Fruit fly (Drosophila melanogaster) whole organism, embryonic: ENCODE results near the gene CG9150.
A peak's percentile ranks its signal among the peaks of the same experiment; 100 is the strongest.

Experiments
- Adf1 ChIP-seq: fragments of 200-800 bp; sonication (Bioruptor generic); IDR thresholded peaks from 2 replicates; pipeline ENCODE4 v1.3.6; 2022; ENCODE audit warnings: missing biosample characterization, missing genetic modification characterization
- Atf6 ChIP-seq: fragments of 200-800 bp; sonication (Bioruptor generic); IDR thresholded peaks from 2 replicates; pipeline ENCODE4 v1.3.6; 2022; ENCODE audit warnings: missing biosample characterization, missing genetic modification characterization
- B-H1 ChIP-seq: fragments of 200-800 bp; sonication (Bioruptor generic); IDR thresholded peaks from 3 replicates; pipeline ENCODE4 v1.3.6; 2022; ENCODE audit warnings: missing biosample characterization, missing genetic modification characterization
- Bdp1 ChIP-seq: fragments of 200-800 bp; sonication (Bioruptor generic); optimal IDR thresholded peaks from 3 replicates; lab custom pipeline; 2016; ENCODE audit warnings: missing biosample characterization, missing genetic modification characterization
- CG10321 ChIP-seq: fragments of 200-800 bp; sonication (Bioruptor generic); IDR thresholded peaks from 2 replicates; pipeline ENCODE4 v1.3.6; 2022; ENCODE audit warnings: missing biosample characterization, missing genetic modification characterization
- CG12299 ChIP-seq: fragments of 200-800 bp; sonication (Bioruptor generic); optimal IDR thresholded peaks from 2 replicates; lab custom pipeline; 2018; ENCODE audit warnings: missing biosample characterization, mild to moderate bottlenecking, missing genetic modification characterization
- CG14050 ChIP-seq: fragments of 200-800 bp; sonication (Bioruptor generic); IDR thresholded peaks from 3 replicates; pipeline ENCODE4 v1.3.6; 2022; ENCODE audit warnings: missing biosample characterization, missing genetic modification characterization
- CG15601 ChIP-seq: fragments of 200-800 bp; sonication (Bioruptor generic); optimal IDR thresholded peaks from 3 replicates; lab custom pipeline; 2019; ENCODE audit warnings: missing biosample characterization, mild to moderate bottlenecking, missing genetic modification characterization, moderate library complexity
- CG1647 ChIP-seq: fragments of 200-800 bp; sonication (Bioruptor generic); optimal IDR thresholded peaks from 3 replicates; lab custom pipeline; 2016; ENCODE audit warnings: missing biosample characterization, missing genetic modification characterization
- CG17186 ChIP-seq: fragments of 200-800 bp; sonication (Bioruptor generic); optimal IDR thresholded peaks from 3 replicates; lab custom pipeline; 2017; ENCODE audit warnings: missing biosample characterization, missing genetic modification reagents, missing genetic modification characterization
- CG18262 ChIP-seq: fragments of 200-800 bp; optimal IDR thresholded peaks from 3 replicates; lab custom pipeline; 2019; ENCODE audit warnings: missing biosample characterization, mild to moderate bottlenecking, missing genetic modification characterization, moderate library complexity
- CG1832 ChIP-seq: fragments of 200-800 bp; sonication (Bioruptor generic); optimal IDR thresholded peaks from 2 replicates; lab custom pipeline; 2017; ENCODE audit warnings: missing biosample characterization, mild to moderate bottlenecking, missing genetic modification characterization, inconsistent platforms
- CG3065 ChIP-seq: fragments of 200-800 bp; sonication (Bioruptor generic); optimal IDR thresholded peaks from 2 replicates; lab custom pipeline; 2016; ENCODE audit warnings: missing biosample characterization, missing genetic modification characterization
- CG3281 ChIP-seq: fragments of 200-800 bp; sonication (Bioruptor generic); optimal IDR thresholded peaks from 3 replicates; lab custom pipeline; 2017; ENCODE audit warnings: missing biosample characterization, mild to moderate bottlenecking, missing genetic modification characterization
- CG42726 ChIP-seq: fragments of 200-800 bp; sonication (Bioruptor generic); IDR thresholded peaks from 2 replicates; pipeline ENCODE4 v1.3.6; 2022; ENCODE audit warnings: missing biosample characterization, missing genetic modification characterization; ENCODE audit not compliant: partially characterized antibody
- CG5245 ChIP-seq: fragments of 200-800 bp; sonication (Bioruptor generic); optimal IDR thresholded peaks from 3 replicates; lab custom pipeline; 2016; ENCODE audit warnings: missing biosample characterization, missing genetic modification characterization
- CG6689 ChIP-seq: fragments of 200-800 bp; sonication (Bioruptor generic); IDR thresholded peaks from 2 replicates; pipeline ENCODE4 v1.3.6; 2022; ENCODE audit warnings: missing biosample characterization, missing genetic modification characterization
- CG7839 ChIP-seq: fragments of 200-800 bp; sonication (Bioruptor generic); optimal IDR thresholded peaks from 3 replicates; lab custom pipeline; 2018; ENCODE audit warnings: missing biosample characterization, mild to moderate bottlenecking, missing genetic modification characterization, moderate library complexity
- CG7987 ChIP-seq: fragments of 200-800 bp; sonication (Bioruptor generic); optimal IDR thresholded peaks from 2 replicates; lab custom pipeline; 2018; ENCODE audit warnings: missing biosample characterization, mild to moderate bottlenecking, missing genetic modification characterization, moderate library complexity
- CG8388 ChIP-seq: fragments of 200-800 bp; sonication (Bioruptor generic); optimal IDR thresholded peaks from 2 replicates; lab custom pipeline; 2019; ENCODE audit warnings: missing biosample characterization, mild to moderate bottlenecking, missing genetic modification characterization, moderate library complexity
- CG8765 ChIP-seq: fragments of 200-800 bp; sonication (Bioruptor generic); IDR thresholded peaks from 2 replicates; pipeline ENCODE4 v1.3.6; 2022; ENCODE audit warnings: missing biosample characterization, missing genetic modification characterization
- CG8924 ChIP-seq: fragments of 200-800 bp; optimal IDR thresholded peaks from 3 replicates; lab custom pipeline; 2019; ENCODE audit warnings: missing biosample characterization, mild to moderate bottlenecking, missing genetic modification characterization, moderate library complexity
- CHES-1-like ChIP-seq: fragments of 200-800 bp; sonication (Bioruptor generic); optimal IDR thresholded peaks from 2 replicates; lab custom pipeline; 2016; ENCODE audit warnings: missing biosample characterization, missing genetic modification characterization
- E2f2 ChIP-seq: fragments of 200-800 bp; sonication (Bioruptor generic); IDR thresholded peaks from 2 replicates; pipeline ENCODE4 v1.3.6; 2022; ENCODE audit warnings: missing biosample characterization, missing genetic modification characterization
- GATAe ChIP-seq: fragments of 200-800 bp; sonication (Bioruptor generic); conservative IDR thresholded peaks from 2 replicates; pipeline ENCODE4 v1.3.6; 2022; ENCODE audit warnings: missing biosample characterization, missing genetic modification characterization
- Hr39 ChIP-seq: fragments of >200 bp; optimal IDR thresholded peaks from 2 replicates; lab custom pipeline; 2017
- Hr78 ChIP-seq, 2 experiments: fragments of 200-800 bp in 1 of 2; fragments of >200 bp in 1 of 2; sonication (Bioruptor generic) in 1 of 2; optimal IDR thresholded peaks; 2 replicates each; lab custom pipeline; 2017 to 2019; ENCODE audit warnings: missing biosample characterization in 2 of 2, missing genetic modification characterization in 2 of 2, mild to moderate bottlenecking in 1 of 2, moderate library complexity in 1 of 2
- NFAT ChIP-seq: fragments of 200-800 bp; sonication (Bioruptor generic); IDR thresholded peaks from 2 replicates; pipeline ENCODE4 v1.3.6; 2022; ENCODE audit warnings: missing biosample characterization, missing genetic modification characterization
- Oli ChIP-seq: fragments of 200-800 bp; sonication (Bioruptor generic); optimal IDR thresholded peaks from 2 replicates; lab custom pipeline; 2018; ENCODE audit warnings: missing biosample characterization, mild to moderate bottlenecking, missing genetic modification characterization, moderate library complexity
- Poxn ChIP-seq: fragments of 200-800 bp; sonication (Bioruptor generic); IDR thresholded peaks from 2 replicates; pipeline ENCODE4 v1.3.6; 2022; ENCODE audit warnings: missing biosample characterization, missing genetic modification characterization
- Rfx ChIP-seq: fragments of 200-800 bp; sonication (Bioruptor generic); IDR thresholded peaks from 2 replicates; pipeline ENCODE4 v1.3.6; 2022; ENCODE audit warnings: missing biosample characterization, missing genetic modification characterization
- Rx ChIP-seq: fragments of 200-800 bp; sonication (Bioruptor generic); IDR thresholded peaks from 2 replicates; pipeline ENCODE4 v1.3.6; 2022; ENCODE audit warnings: missing biosample characterization, missing genetic modification characterization
- Usf ChIP-seq: fragments of 200-800 bp; sonication (Bioruptor generic); optimal IDR thresholded peaks from 2 replicates; lab custom pipeline; 2017; ENCODE audit warnings: missing genotype, missing biosample characterization, missing genetic modification characterization
- Xbp1 ChIP-seq: fragments of 200-800 bp; sonication (Bioruptor generic); optimal IDR thresholded peaks from 3 replicates; lab custom pipeline; 2016; ENCODE audit warnings: missing biosample characterization, mild to moderate bottlenecking, missing genetic modification characterization
- al ChIP-seq: fragments of 200-800 bp; sonication (Bioruptor generic); IDR thresholded peaks from 2 replicates; pipeline ENCODE4 v1.3.6; 2022; ENCODE audit warnings: missing biosample characterization, missing genetic modification characterization
- ci ChIP-seq: fragments of 200-800 bp; sonication (Bioruptor generic); IDR thresholded peaks from 3 replicates; pipeline ENCODE4 v1.3.6; 2022; ENCODE audit warnings: missing biosample characterization, missing genetic modification characterization
- da ChIP-seq: fragments of 200-800 bp; sonication (Bioruptor generic); optimal IDR thresholded peaks from 2 replicates; lab custom pipeline; 2016; ENCODE audit warnings: missing biosample characterization, missing genetic modification characterization
- disco-r ChIP-seq: fragments of 200-800 bp; sonication (Bioruptor generic); optimal IDR thresholded peaks from 2 replicates; lab custom pipeline; 2016; ENCODE audit warnings: missing biosample characterization, missing genetic modification characterization
- fd3F ChIP-seq: fragments of 200-800 bp; sonication (Bioruptor generic); optimal IDR thresholded peaks from 2 replicates; lab custom pipeline; 2018; ENCODE audit warnings: missing biosample characterization, mild to moderate bottlenecking, missing genetic modification characterization, moderate library complexity
- ftz-f1 ChIP-seq: fragments of 200-800 bp; sonication (Bioruptor generic); optimal IDR thresholded peaks from 2 replicates; lab custom pipeline; 2016; ENCODE audit warnings: missing biosample characterization, missing genetic modification characterization
- gsb-n ChIP-seq: fragments of 200-800 bp; sonication (Bioruptor generic); optimal IDR thresholded peaks from 3 replicates; lab custom pipeline; 2018; ENCODE audit warnings: missing biosample characterization, mild to moderate bottlenecking, missing genetic modification characterization
- gt ChIP-seq: fragments of 200-800 bp; sonication (Bioruptor generic); IDR thresholded peaks from 2 replicates; pipeline ENCODE4 v1.3.6; 2022; ENCODE audit warnings: missing biosample characterization, missing genetic modification characterization
- jigr1 ChIP-seq: fragments of 200-800 bp; sonication (Bioruptor generic); IDR thresholded peaks from 3 replicates; pipeline ENCODE4 v1.3.6; 2022; ENCODE audit warnings: missing biosample characterization, missing genetic modification characterization
- otp ChIP-seq: fragments of 200-800 bp; sonication (Bioruptor generic); IDR thresholded peaks from 3 replicates; pipeline ENCODE4, ENCODE4 v1.3.6; 2022; ENCODE audit warnings: missing biosample characterization, missing genetic modification characterization
- phol ChIP-seq: fragments of 200-800 bp; sonication (Bioruptor generic); optimal IDR thresholded peaks from 3 replicates; lab custom pipeline; 2018; ENCODE audit warnings: missing biosample characterization, mild to moderate bottlenecking, missing genetic modification characterization, moderate library complexity
- slp2 ChIP-seq: fragments of 200-800 bp; sonication (Bioruptor generic); optimal IDR thresholded peaks from 2 replicates; lab custom pipeline; 2016; ENCODE audit warnings: missing biosample characterization, missing genetic modification characterization
- sob ChIP-seq: fragments of 200-800 bp; sonication (Bioruptor generic); IDR thresholded peaks from 2 replicates; pipeline ENCODE4 v1.3.6; 2022; ENCODE audit warnings: missing biosample characterization, missing genetic modification characterization
- tna ChIP-seq: fragments of 200-800 bp; sonication (Bioruptor generic); IDR thresholded peaks from 2 replicates; pipeline ENCODE4 v1.3.6; 2022; ENCODE audit warnings: missing biosample characterization, missing genetic modification characterization; ENCODE audit not compliant: partially characterized antibody
- wek ChIP-seq: fragments of 200-800 bp; sonication (Bioruptor generic); optimal IDR thresholded peaks from 3 replicates; lab custom pipeline; 2018; ENCODE audit warnings: missing biosample characterization, mild to moderate bottlenecking, missing genetic modification characterization, moderate library complexity
- wor ChIP-seq: fragments of 200-800 bp; sonication (Bioruptor generic); IDR thresholded peaks from 2 replicates; pipeline ENCODE4 v1.3.6; 2022; ENCODE audit warnings: missing biosample characterization, missing genetic modification characterization

The CG9150 gene

DNA sequence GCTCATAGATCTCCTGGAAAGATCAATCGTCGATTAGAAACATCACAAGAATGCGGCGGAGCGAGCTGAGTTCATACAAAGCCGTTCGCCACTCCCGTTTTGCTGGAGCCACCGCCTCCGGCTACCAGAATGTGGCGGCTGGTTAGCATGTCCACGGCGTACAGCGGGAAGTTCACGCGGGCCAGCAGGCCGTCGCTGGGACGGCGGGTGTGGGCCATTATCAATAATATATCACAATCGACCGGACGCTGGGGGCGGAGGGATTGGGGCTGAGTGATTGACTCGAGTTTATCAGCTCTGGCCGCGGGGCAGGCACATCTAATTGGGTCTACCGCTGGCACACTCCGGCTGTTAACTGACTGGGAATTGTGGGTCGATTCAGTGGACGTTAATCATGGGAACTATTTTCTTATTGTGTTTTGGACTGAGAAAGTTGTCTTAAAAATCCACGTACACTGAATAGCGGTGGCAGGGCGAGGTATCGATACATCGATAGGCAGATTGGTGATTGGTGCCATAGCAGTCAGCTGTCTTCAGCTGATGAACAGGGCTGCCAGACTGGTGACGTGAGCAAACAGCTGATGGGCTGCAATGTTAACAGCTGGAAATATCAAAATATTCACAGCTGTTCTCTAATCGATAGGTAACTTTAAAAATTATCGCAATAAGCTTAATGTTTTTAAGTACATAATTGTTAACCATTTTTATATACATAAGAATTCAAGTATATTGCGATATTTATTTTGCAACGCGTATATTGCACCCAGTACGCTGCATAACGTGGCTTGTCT lies 30.3 kb upstream of the CG9150 start, which contains the start of gene CG9175 (continued):
- TF ChIP-seq wek (GFP tag; lab: Kevin White, UChicago), result peak; percentile 23
- no peak; the same call in 2 of the 3 replicates for TF ChIP-seq CG14050 (GFP tag; lab: Robert Waterston, UW)
- TF ChIP-seq CG8765 (GFP tag; lab: Robert Waterston, UW), result no peak
- TF ChIP-seq Hr39, result no peak
- TF ChIP-seq CG6689 (GFP tag; lab: Robert Waterston, UW), result no peak
- peak; percentile 6 for TF ChIP-seq gsb-n (tag; lab: Kevin White, UChicago)
- TF ChIP-seq CG3281 (GFP tag; lab: Kevin White, UChicago), result no peak
- TF ChIP-seq Rx (GFP tag; lab: Robert Waterston, UW), result no peak
- TF ChIP-seq ftz-f1 (GFP tag; lab: Kevin White, UChicago), result peak; percentile 5
- TF ChIP-seq jigr1, result no peak; the same call in 2 of the 3 replicates
- TF ChIP-seq CG7839 (tag; lab: Kevin White, UChicago), result peak; percentile 29
- peak; percentile 55; the same call in 1 of the 2 replicates for TF ChIP-seq E2f2 (GFP tag; lab: Robert Waterston, UW)
- peak; percentile 92 for TF ChIP-seq Xbp1 (GFP tag; lab: Kevin White, UChicago)
- peak; percentile 49; the same call in 1 of the 2 replicates for TF ChIP-seq NFAT (GFP tag; lab: Robert Waterston, UW)
- TF ChIP-seq CG3065 (GFP tag; lab: Kevin White, UChicago), result no peak
- peak; percentile 12; the same call in 1 of the 2 replicates for TF ChIP-seq Adf1 (GFP tag; lab: Robert Waterston, UW)
- TF ChIP-seq fd3F, result no peak
- peak; percentile 72 for TF ChIP-seq CG8924 (tag; lab: Kevin White, UChicago)
- TF ChIP-seq CG17186 (GFP tag; lab: Kevin White, UChicago), result peak; percentile 85
- TF ChIP-seq CG1647 (GFP tag; lab: Kevin White, UChicago), result peak; percentile 13
- TF ChIP-seq GATAe (GFP tag; lab: Robert Waterston, UW), result no peak
- no peak for TF ChIP-seq Oli (tag; lab: Kevin White, UChicago)
- TF ChIP-seq otp (GFP tag; lab: Robert Waterston, UW), result no peak
- peak; percentile 51 for TF ChIP-seq phol
- no peak for TF ChIP-seq Atf6 (GFP tag; lab: Robert Waterston, UW)
- TF ChIP-seq CG42726 (GFP tag; lab: Robert Waterston, UW), result peak; percentile 99
- peak; percentile 22 for TF ChIP-seq CG18262
- TF ChIP-seq al (GFP tag; lab: Robert Waterston, UW), result no peak
- no peak for TF ChIP-seq disco-r
- TF ChIP-seq CG1832, result no peak
- no peak for TF ChIP-seq CG10321 (GFP tag; lab: Robert Waterston, UW)
- no peak for TF ChIP-seq CG12299
- peak; percentile 66 for TF ChIP-seq Rfx (GFP tag; lab: Robert Waterston, UW)
- peak; percentile 78 for TF ChIP-seq ci (GFP tag; lab: Robert Waterston, UW)
- peak; percentile 93 for TF ChIP-seq tna (GFP tag; lab: Robert Waterston, UW)
- TF ChIP-seq Usf, result no peak
- TF ChIP-seq CG7987 (GFP tag; lab: Kevin White, UChicago), result no peak
- TF ChIP-seq sob (GFP tag; lab: Robert Waterston, UW), result peak; percentile 74
- no peak for TF ChIP-seq Poxn (GFP tag; lab: Robert Waterston, UW)
- no peak for TF ChIP-seq B-H1 (GFP tag; lab: Robert Waterston, UW)
- no peak for TF ChIP-seq wor (GFP tag; lab: Robert Waterston, UW)
- TF ChIP-seq CG15601 (tag; lab: Kevin White, UChicago), result peak; percentile 61
- TF ChIP-seq Hr78 (GFP tag; optimal IDR thresholded peaks at IDR 0.05; lab: Kevin White, UChicago), result no peak
- TF ChIP-seq Bdp1 (GFP tag; lab: Kevin White, UChicago), result peak; percentile 16
- no peak for TF ChIP-seq CG5245 (GFP tag; lab: Kevin White, UChicago)
- TF ChIP-seq da (GFP tag; lab: Kevin White, UChicago), result no peak
- peak; percentile 89 for TF ChIP-seq CHES-1-like (GFP tag; lab: Kevin White, UChicago)
- no peak for TF ChIP-seq gt (GFP tag; lab: Robert Waterston, UW)
- no peak for TF ChIP-seq slp2
- TF ChIP-seq CG8388 (GFP tag; lab: Kevin White, UChicago), result peak; percentile 40
